Fruit fly (Drosophila melanogaster) whole organism, embryonic: ENCODE data around the gene Argl.

ENCODE experiments used
- B-H2 ChIP-seq: fragments of 200-800 bp; sonication (Bioruptor generic); optimal IDR thresholded peaks from 2 replicates; lab custom pipeline; 2018; ENCODE audit warnings: missing biosample characterization, mild to moderate bottlenecking, missing genetic modification characterization
- CG10543 ChIP-seq: fragments of 200-800 bp; sonication (Bioruptor generic); optimal IDR thresholded peaks from 3 replicates; lab custom pipeline; 2017; ENCODE audit warnings: missing biosample characterization, mild to moderate bottlenecking, missing genetic modification characterization, moderate library complexity
- CG11696 ChIP-seq: fragments of 200-800 bp; sonication (Bioruptor generic); IDR thresholded peaks from 2 replicates; pipeline ENCODE4 v1.3.6; 2022; ENCODE audit warnings: missing biosample characterization, missing genetic modification characterization
- CG14050 ChIP-seq: fragments of 200-800 bp; sonication (Bioruptor generic); IDR thresholded peaks from 3 replicates; pipeline ENCODE4 v1.3.6; 2022; ENCODE audit warnings: missing biosample characterization, missing genetic modification characterization
- CG14860 ChIP-seq: fragments of 200-800 bp; sonication (Bioruptor generic); IDR thresholded peaks from 3 replicates; pipeline ENCODE4 v1.3.6; 2022; ENCODE audit warnings: missing biosample characterization, missing genetic modification characterization; ENCODE audit not compliant: partially characterized antibody
- CG17568 ChIP-seq: fragments of 200-800 bp; sonication (Bioruptor generic); optimal IDR thresholded peaks from 2 replicates; lab custom pipeline; 2018; ENCODE audit warnings: missing biosample characterization, mild to moderate bottlenecking, missing genetic modification characterization, moderate library complexity
- CG18599 ChIP-seq: fragments of 200-800 bp; sonication (Bioruptor generic); optimal IDR thresholded peaks from 3 replicates; lab custom pipeline; 2017; ENCODE audit warnings: missing biosample characterization, missing genetic modification characterization, mild to moderate bottlenecking, moderate library complexity, missing genetic modification reagents
- CG3163 ChIP-seq: fragments of 200-800 bp; sonication (Bioruptor generic); optimal IDR thresholded peaks from 3 replicates; lab custom pipeline; 2016; ENCODE audit warnings: missing biosample characterization, missing genetic modification characterization
- CG33213 ChIP-seq: fragments of 200-800 bp; sonication (Bioruptor generic); optimal IDR thresholded peaks from 3 replicates; lab custom pipeline; 2016; ENCODE audit warnings: missing biosample characterization, missing genetic modification characterization
- CG34376 ChIP-seq: fragments of 200-800 bp; sonication (Bioruptor generic); optimal IDR thresholded peaks from 2 replicates; lab custom pipeline; 2018; ENCODE audit warnings: missing biosample characterization, mild to moderate bottlenecking, missing genetic modification characterization
- CG4707 ChIP-seq: fragments of 200-800 bp; sonication (Bioruptor generic); optimal IDR thresholded peaks from 2 replicates; lab custom pipeline; 2018; ENCODE audit warnings: missing biosample characterization, mild to moderate bottlenecking, missing genetic modification characterization, moderate library complexity
- CG8359 ChIP-seq: fragments of 200-800 bp; sonication (Bioruptor generic); optimal IDR thresholded peaks from 2 replicates; lab custom pipeline; 2017; ENCODE audit warnings: missing biosample characterization, mild to moderate bottlenecking, missing genetic modification characterization, borderline replicate concordance
- CG9215 ChIP-seq: fragments of 200-800 bp; sonication (Bioruptor generic); IDR thresholded peaks from 2 replicates; pipeline ENCODE4 v1.3.6; 2022; ENCODE audit warnings: missing biosample characterization, missing genetic modification characterization
- CHES-1-like ChIP-seq: fragments of 200-800 bp; sonication (Bioruptor generic); optimal IDR thresholded peaks from 2 replicates; lab custom pipeline; 2016; ENCODE audit warnings: missing biosample characterization, missing genetic modification characterization
- Deaf1 ChIP-seq: fragments of 200-800 bp; optimal IDR thresholded peaks from 3 replicates; lab custom pipeline; 2019; ENCODE audit warnings: missing biosample characterization, mild to moderate bottlenecking, missing genetic modification characterization, moderate library complexity
- GATAe ChIP-seq: fragments of 200-800 bp; sonication (Bioruptor generic); conservative IDR thresholded peaks from 2 replicates; pipeline ENCODE4 v1.3.6; 2022; ENCODE audit warnings: missing biosample characterization, missing genetic modification characterization
- Hey ChIP-seq: fragments of 200-800 bp; sonication (Bioruptor generic); optimal IDR thresholded peaks from 3 replicates; lab custom pipeline; 2018; ENCODE audit warnings: missing biosample characterization, mild to moderate bottlenecking, missing genetic modification characterization
- HmgZ ChIP-seq: fragments of 200-800 bp; sonication (Bioruptor generic); optimal IDR thresholded peaks from 2 replicates; lab custom pipeline; 2018; ENCODE audit warnings: missing biosample characterization, mild to moderate bottlenecking, missing genetic modification characterization
- Med ChIP-seq: fragments of 200-800 bp; sonication (Bioruptor generic); peaks from one replicate; lab custom pipeline; 2016; ENCODE audit warnings: missing biosample characterization, missing genetic modification characterization, mild to moderate bottlenecking, inconsistent platforms, moderate library complexity
- NFAT ChIP-seq: fragments of 200-800 bp; sonication (Bioruptor generic); IDR thresholded peaks from 2 replicates; pipeline ENCODE4 v1.3.6; 2022; ENCODE audit warnings: missing biosample characterization, missing genetic modification characterization
- Pdp1 ChIP-seq, 2 experiments: fragments of 200-800 bp; sonication (Bioruptor generic); optimal IDR thresholded peaks; 3 replicates each; lab custom pipeline; 2016; ENCODE audit warnings: missing biosample characterization in 2 of 2, missing genetic modification characterization in 2 of 2, mild to moderate bottlenecking in 1 of 2, moderate library complexity in 1 of 2
- Poxn ChIP-seq: fragments of 200-800 bp; sonication (Bioruptor generic); IDR thresholded peaks from 2 replicates; pipeline ENCODE4 v1.3.6; 2022; ENCODE audit warnings: missing biosample characterization, missing genetic modification characterization
- ac ChIP-seq: fragments of 200-800 bp; sonication (Bioruptor generic); optimal IDR thresholded peaks from 3 replicates; lab custom pipeline; 2017; ENCODE audit warnings: missing biosample characterization, mild to moderate bottlenecking, missing genetic modification characterization
- caup ChIP-seq: fragments of 200-800 bp; sonication (Bioruptor generic); optimal IDR thresholded peaks from 3 replicates; lab custom pipeline; 2017; ENCODE audit warnings: missing biosample characterization, mild to moderate bottlenecking, missing genetic modification characterization, moderate library complexity; ENCODE audit not compliant: severe bottlenecking
- ci ChIP-seq: fragments of 200-800 bp; sonication (Bioruptor generic); IDR thresholded peaks from 3 replicates; pipeline ENCODE4 v1.3.6; 2022; ENCODE audit warnings: missing biosample characterization, missing genetic modification characterization
- crol ChIP-seq: fragments of 200-800 bp; sonication (Bioruptor generic); IDR thresholded peaks from 2 replicates; pipeline ENCODE4 v1.3.6; 2022; ENCODE audit warnings: missing biosample characterization, missing genetic modification characterization
- cwo ChIP-seq: fragments of 200-800 bp; sonication (Bioruptor generic); optimal IDR thresholded peaks from 3 replicates; lab custom pipeline; 2017; ENCODE audit warnings: missing biosample characterization, missing genetic modification characterization, mild to moderate bottlenecking, moderate library complexity, missing genetic modification reagents
- exex ChIP-seq: fragments of 200-800 bp; sonication (Bioruptor generic); optimal IDR thresholded peaks from 4 replicates; lab custom pipeline; 2018; ENCODE audit warnings: missing biosample characterization, mild to moderate bottlenecking, missing genetic modification characterization, moderate library complexity
- grn ChIP-seq: fragments of 200-800 bp; sonication (Bioruptor generic); optimal IDR thresholded peaks from 3 replicates; lab custom pipeline; 2017; ENCODE audit warnings: missing biosample characterization, missing genetic modification characterization
- gro ChIP-seq: fragments of 200-800 bp; sonication (Bioruptor generic); optimal IDR thresholded peaks from 2 replicates; lab custom pipeline; 2016; ENCODE audit warnings: missing biosample characterization, missing genetic modification characterization
- gsb ChIP-seq: fragments of 200-800 bp; sonication (Bioruptor generic); IDR thresholded peaks from 2 replicates; pipeline ENCODE4 v1.3.6; 2022; ENCODE audit warnings: missing biosample characterization, missing genetic modification characterization
- lab ChIP-seq: fragments of 200-800 bp; sonication (Bioruptor generic); optimal IDR thresholded peaks from 3 replicates; lab custom pipeline; 2017; ENCODE audit warnings: missing biosample characterization, missing genetic modification characterization, mild to moderate bottlenecking, moderate library complexity, missing genetic modification reagents
- mirr ChIP-seq: fragments of 200-800 bp; sonication (Bioruptor generic); optimal IDR thresholded peaks from 3 replicates; lab custom pipeline; 2018; ENCODE audit warnings: missing biosample characterization, mild to moderate bottlenecking, missing genetic modification characterization
- p53 ChIP-seq: fragments of 200-800 bp; sonication (Bioruptor generic); optimal IDR thresholded peaks from 2 replicates; lab custom pipeline; 2016; ENCODE audit warnings: missing biosample characterization, missing genetic modification characterization
- pfk ChIP-seq: fragments of 200-800 bp; sonication (Bioruptor generic); optimal IDR thresholded peaks from 2 replicates; lab custom pipeline; 2018; ENCODE audit warnings: missing biosample characterization, mild to moderate bottlenecking, missing genetic modification characterization, moderate library complexity
- prd ChIP-seq, 3 experiments: fragments of >200 bp in 2 of 3; fragments of 200-800 bp in 1 of 3; sonication (Bioruptor generic) in 1 of 3; optimal IDR thresholded peaks in 2 of 3; IDR thresholded peaks in 1 of 3; 2 replicates in 2 of 3; 3 replicates in 1 of 3; pipeline versions ENCODE4 v1.3.6 to Lab custom; 2017 to 2022; ENCODE audit warnings: missing biosample characterization in 1 of 3, missing genetic modification characterization in 1 of 3
- run ChIP-seq: fragments of 200-800 bp; sonication (Bioruptor generic); optimal IDR thresholded peaks from 3 replicates; lab custom pipeline; 2018; ENCODE audit warnings: missing biosample characterization, mild to moderate bottlenecking, missing genetic modification characterization
- sd ChIP-seq: fragments of 200-800 bp; sonication (Bioruptor generic); optimal IDR thresholded peaks from 3 replicates; lab custom pipeline; 2018; ENCODE audit warnings: missing biosample characterization, mild to moderate bottlenecking, missing genetic modification characterization, moderate library complexity
- sug ChIP-seq: fragments of 200-800 bp; optimal IDR thresholded peaks from 2 replicates; lab custom pipeline; 2019; ENCODE audit warnings: missing biosample characterization, mild to moderate bottlenecking, missing genetic modification characterization, moderate library complexity
- tll ChIP-seq, 2 experiments: fragments of 200-800 bp in 1 of 2; fragments of >200 bp in 1 of 2; sonication (Bioruptor generic) in 1 of 2; optimal IDR thresholded peaks; 2 replicates each; lab custom pipeline; 2017 to 2019; ENCODE audit warnings: missing biosample characterization in 2 of 2, missing genetic modification characterization in 2 of 2, mild to moderate bottlenecking in 1 of 2, moderate library complexity in 1 of 2
- toy ChIP-seq: fragments of 200-800 bp; sonication (Bioruptor generic); IDR thresholded peaks from 2 replicates; pipeline ENCODE4 v1.3.6; 2022; ENCODE audit warnings: missing biosample characterization, missing genetic modification characterization
- zfh2 ChIP-seq: fragments of 200-800 bp; sonication (Bioruptor generic); optimal IDR thresholded peaks from 2 replicates; lab custom pipeline; 2016; ENCODE audit warnings: missing biosample characterization, missing genetic modification characterization

The Argl gene

dm6 chr2L:8991583-8991982 lies 49.7 kb upstream of the Argl start, which contains the start of gene CG9555:
TSS of gene CG9555 (plus strand) at chr2L:8991735.
- TF ChIP-seq CG8359 (no peak), Deaf1 (tag; lab: Kevin White, UChicago) (peak; percentile 34), prd (optimal IDR thresholded peaks at IDR 0.05; lab: Kevin White, UChicago) (no peak), prd (GFP tag; IDR thresholded peaks at IDR 0.05; lab: Robert Waterston, UW) (no peak), CG17568 (GFP tag; lab: Kevin White, UChicago) (no peak), lab (GFP tag; lab: Kevin White, UChicago) (peak; percentile 15), caup (no peak), sug (tag; lab: Kevin White, UChicago) (peak; percentile 95), CG9215 (GFP tag; lab: Robert Waterston, UW) (no peak), CG33213 (no peak), grn (GFP tag; lab: Kevin White, UChicago) (peak; percentile 65), sd (tag; lab: Kevin White, UChicago) (peak; percentile 20), NFAT (GFP tag; lab: Robert Waterston, UW) (no peak), mirr (GFP tag; lab: Kevin White, UChicago) (peak; percentile 26), ci (GFP tag; lab: Robert Waterston, UW) (0 out of 3 replicates have a peak, but pooled peaks have one; percentile 14), CG18599 (GFP tag; lab: Kevin White, UChicago) (peak; percentile 18), cwo (GFP tag; lab: Kevin White, UChicago) (peak; percentile 66), crol (GFP tag; lab: Robert Waterston, UW) (no peak), gro (GFP tag; lab: Kevin White, UChicago) (no peak), zfh2 (GFP tag; lab: Kevin White, UChicago) (no peak), CG11696 (GFP tag; lab: Robert Waterston, UW) (no peak), Pdp1 (GFP tag; optimal IDR thresholded peaks at IDR 0.05; lab: Kevin White, UChicago) (no peak), HmgZ (tag; lab: Kevin White, UChicago) (peak; percentile 0), Med (peak; percentile 53), p53 (GFP tag; lab: Kevin White, UChicago) (no peak), CG14050 (no peak), Hey (peak; percentile 40), CG3163 (GFP tag; lab: Kevin White, UChicago) (no peak), GATAe (GFP tag; lab: Robert Waterston, UW) (peak; percentile 36; the same call in 1 of the 2 replicates), B-H2 (GFP tag; lab: Kevin White, UChicago) (no peak), exex (tag; lab: Kevin White, UChicago) (peak; percentile 95), CHES-1-like (no peak), run (tag; lab: Kevin White, UChicago) (no peak), CG4707 (no peak), Poxn (no peak), CG10543 (GFP tag; lab: Kevin White, UChicago) (peak; percentile 45), ac (GFP tag; lab: Kevin White, UChicago) (no peak), CG34376 (GFP tag; lab: Kevin White, UChicago) (peak; percentile 86), CG14860 (no peak), toy (GFP tag; lab: Robert Waterston, UW) (no peak), gsb (GFP tag; lab: Robert Waterston, UW) (no peak), tll (GFP tag; optimal IDR thresholded peaks at IDR 0.05; lab: Kevin White, UChicago) (no peak), pfk (GFP tag; lab: Kevin White, UChicago) (no peak)
- TF ChIP-seq, all 482 proteins: peak for 16
